Fruit fly (Drosophila melanogaster): ENCODE results near the gene CG42822.

DNA sequence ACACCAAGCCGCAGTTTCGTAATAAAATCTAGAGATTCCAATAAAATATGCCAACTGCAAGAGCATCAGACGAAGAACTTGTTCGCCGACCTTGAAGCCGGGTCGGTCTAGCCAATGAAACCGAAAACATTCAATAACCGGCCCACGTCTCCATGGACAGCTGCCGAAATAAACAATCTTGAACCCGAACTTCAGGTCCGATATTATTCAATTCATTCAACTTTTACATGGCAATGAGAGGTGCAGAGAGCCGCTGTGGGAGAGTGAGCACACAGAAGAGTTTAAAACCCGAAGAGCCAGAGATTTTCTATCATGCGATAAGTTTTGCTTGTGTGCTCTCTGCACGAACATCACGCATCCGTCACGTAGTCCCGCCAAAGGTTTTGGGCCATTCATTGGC, 36.2 kb upstream of the CG42822 start:
- TF ChIP-seq CG8478 (optimal IDR thresholded peaks at IDR 0.05) (no peak), CTCF (optimal IDR thresholded peaks at IDR 0.05) (no peak)

Data from S2 (cell line).